Worm (Caenorhabditis elegans) whole organism, early embryonic: ENCODE results near the gene trxr-2.

Experiments used
- aly-1 ChIP-seq: sonication (generic microtip); optimal IDR thresholded peaks from 2 replicates; lab custom pipeline; 2016; ENCODE audit warnings: missing genetic modification characterization, missing compliant biosample characterization
- ama-1 ChIP-seq: fragments of 150-350 bp; optimal IDR thresholded peaks from 2 replicates; lab custom pipeline; 2014
- ets-7 ChIP-seq: sonication (generic microtip); optimal IDR thresholded peaks from 2 replicates; lab custom pipeline; 2016; ENCODE audit warnings: missing genotype, missing genetic modification characterization, missing compliant biosample characterization
- scrt-1 ChIP-seq: fragments of 200-800 bp; sonication (Bioruptor generic); IDR thresholded peaks from 2 replicates; pipeline ENCODE4 v1.3.6; 2022; ENCODE audit warnings: missing genetic modification characterization, missing compliant biosample characterization
- tbx-11 ChIP-seq: fragments of 200-800 bp; sonication (Bioruptor generic); IDR thresholded peaks from 2 replicates; pipeline ENCODE4 v1.3.6; 2022; ENCODE audit warnings: missing genetic modification characterization, missing compliant biosample characterization
- tbx-37 ChIP-seq: fragments of 200-800 bp; sonication (Bioruptor generic); conservative IDR thresholded peaks from 2 replicates; pipeline ENCODE4 v1.3.6; 2022; ENCODE audit warnings: missing genetic modification reagents, missing genetic modification characterization, missing compliant biosample characterization

ce11 chrIII:8923240-8923734 lies 9.7 kb downstream of the trxr-2 start, which contains the start of gene glb-1:
- no peak for TF ChIP-seq aly-1 (tag; lab: Kevin White, UChicago)
- TF ChIP-seq ama-1 = no peak
- TF ChIP-seq tbx-37 (GFP tag; lab: Robert Waterston, UW) = no peak
- no peak for TF ChIP-seq scrt-1 (GFP tag; lab: Robert Waterston, UW)
- no peak for TF ChIP-seq tbx-11 (GFP tag; lab: Robert Waterston, UW)
- no peak for TF ChIP-seq ets-7 (tag; lab: Kevin White, UChicago)
